Fruit fly (Drosophila melanogaster): ENCODE data around the gene CG18789.

Gene CG18789

DNA sequence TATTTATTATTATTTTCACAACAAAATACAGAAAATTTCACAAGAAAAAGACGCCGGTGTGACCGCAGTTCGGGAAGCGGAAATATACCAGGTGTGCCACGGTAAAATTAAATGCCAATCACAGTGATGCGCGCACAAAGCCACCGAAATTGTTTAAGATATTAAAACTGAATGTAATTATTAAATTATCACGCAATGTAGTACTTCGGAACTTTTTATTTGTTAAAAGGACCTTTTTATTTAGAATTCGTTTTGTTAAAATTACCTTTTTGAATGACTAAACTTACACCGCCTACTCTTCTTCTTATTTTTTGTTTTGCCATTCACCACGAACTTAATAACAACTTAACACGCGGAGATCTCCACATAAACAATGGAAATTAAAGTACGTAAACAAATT, 7.3 kb downstream of the CG18789 start, which contains the start of the genes CG6686 and CG34163 (continued):
- TF ChIP-seq Lhr (GFP tag; optimal IDR thresholded peaks at IDR 0.05) (peak; percentile 64), Pdp1 (GFP tag; optimal IDR thresholded peaks at IDR 0.05) (peak in 1 of 2 experiments; percentile 66), CG12104 (GFP tag; optimal IDR thresholded peaks at IDR 0.05) (no peak), pum (GFP tag; optimal IDR thresholded peaks at IDR 0.05) (peak; percentile 37)

DNA sequence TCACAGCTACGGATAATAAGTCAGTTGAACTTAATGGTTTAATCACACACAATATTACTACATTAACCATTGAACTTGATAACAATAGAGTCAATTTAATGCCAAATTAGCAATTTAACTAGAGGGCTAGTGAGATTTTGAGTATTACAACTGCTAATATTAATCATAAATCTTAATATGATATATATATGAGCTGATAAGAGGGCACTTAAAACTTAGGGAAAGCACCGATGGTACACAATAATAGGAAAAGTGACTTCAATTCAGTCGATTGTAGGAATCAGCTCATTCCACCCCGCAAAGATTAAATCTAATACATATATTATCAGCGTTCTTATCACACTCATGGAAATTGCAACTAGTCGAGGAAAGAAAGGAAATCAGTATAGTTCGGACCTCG, 14.0 kb downstream of the CG18789 start, which contains the start of gene CG16965:
TSS of gene CG16965 (plus strand) at position 382 of the 400 bp plus-strand sequence.
- TF ChIP-seq exex (tag; optimal IDR thresholded peaks at IDR 0.05) (peak; percentile 59), CG3065 (GFP tag; optimal IDR thresholded peaks at IDR 0.05) (no peak)

DNA sequence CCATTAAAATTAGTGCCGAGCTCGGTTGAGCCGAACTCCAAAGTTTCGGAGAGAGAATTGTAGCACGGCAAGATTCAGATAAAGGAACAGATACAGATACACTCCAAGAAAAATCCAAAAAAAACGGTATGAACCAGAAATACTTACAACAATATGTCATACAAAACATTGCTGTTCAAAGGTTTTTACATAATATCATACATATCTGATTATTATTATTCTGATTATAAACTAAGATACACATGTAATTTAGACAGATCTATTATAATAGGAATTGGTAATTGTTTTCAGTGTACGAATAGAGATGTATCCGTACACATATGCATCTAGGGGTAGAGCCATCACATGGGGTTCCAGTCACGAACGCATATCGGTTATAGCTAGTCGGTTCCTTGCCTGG, 15.2 kb downstream of the CG18789 start:
- TF ChIP-seq stwl (tag; optimal IDR thresholded peaks at IDR 0.05) (no peak), CG18619 (GFP tag; optimal IDR thresholded peaks at IDR 0.05) (no peak), CG3281 (GFP tag; optimal IDR thresholded peaks at IDR 0.05) (no peak), ind (GFP tag; optimal IDR thresholded peaks at IDR 0.05) (no peak), Side (GFP tag; optimal IDR thresholded peaks at IDR 0.05) (no peak), zfh1 (GFP tag; IDR thresholded peaks at IDR 0.05) (no peak), pum (GFP tag; optimal IDR thresholded peaks at IDR 0.05) (no peak), CG34422 (GFP tag; IDR thresholded peaks at IDR 0.05) (no peak), CG12155 (GFP tag; optimal IDR thresholded peaks at IDR 0.05) (no peak), trem (tag; optimal IDR thresholded peaks at IDR 0.05) (no peak), jing (GFP tag; optimal IDR thresholded peaks at IDR 0.05) (no peak), salm (tag; optimal IDR thresholded peaks at IDR 0.05) (no peak), CG11695 (GFP tag; IDR thresholded peaks at IDR 0.05) (no peak), kay (GFP tag; optimal IDR thresholded peaks at IDR 0.05) (no peak), dysf (GFP tag; IDR thresholded peaks at IDR 0.05) (no peak), Oli (tag; optimal IDR thresholded peaks at IDR 0.05) (peak; percentile 10), CrebB (tag; optimal IDR thresholded peaks at IDR 0.05) (no peak), Doc2 (GFP tag; IDR thresholded peaks at IDR 0.05) (no peak), Hr78 (GFP tag; optimal IDR thresholded peaks at IDR 0.05) (no peak), CG14710 (tag; optimal IDR thresholded peaks at IDR 0.05) (peak; percentile 7), Fer2 (tag; optimal IDR thresholded peaks at IDR 0.05) (no peak), Mad (GFP tag; optimal IDR thresholded peaks at IDR 0.05) (no peak), mld (GFP tag; IDR thresholded peaks at IDR 0.05; ENCODE audit: partially characterized antibody) (no peak), Blimp-1 (GFP tag; optimal IDR thresholded peaks at IDR 0.05) (no peak), CG10267 (tag; optimal IDR thresholded peaks at IDR 0.05) (no peak), Sry-β (GFP tag; optimal IDR thresholded peaks at IDR 0.05) (no peak), nom (GFP tag; optimal IDR thresholded peaks at IDR 0.05) (no peak), CG7839 (tag; optimal IDR thresholded peaks at IDR 0.05) (peak; percentile 11), ERR (GFP tag; optimal IDR thresholded peaks at IDR 0.05) (no peak), ab (GFP tag; optimal IDR thresholded peaks at IDR 0.05) (no peak), CG1603 (tag; optimal IDR thresholded peaks at IDR 0.05) (peak; percentile 29), CG2678 (tag; optimal IDR thresholded peaks at IDR 0.05) (no peak), CG11504 (tag; optimal IDR thresholded peaks at IDR 0.05) (no peak), MTF-1 (GFP tag; optimal IDR thresholded peaks at IDR 0.05; ENCODE audit: borderline replicate concordance) (no peak), CG3995 (GFP tag; optimal IDR thresholded peaks at IDR 0.05) (no peak), Bdp1 (GFP tag; optimal IDR thresholded peaks at IDR 0.05) (no peak), unpg (GFP tag; optimal IDR thresholded peaks at IDR 0.05) (peak; percentile 46), jumu (GFP tag; optimal IDR thresholded peaks at IDR 0.05) (no peak), D (optimal IDR thresholded peaks at IDR 0.05) (no peak), D (GFP tag; optimal IDR thresholded peaks at IDR 0.05) (no peak), Nf-YB (GFP tag; optimal IDR thresholded peaks at IDR 0.05) (no peak), CG2120 (GFP tag; optimal IDR thresholded peaks at IDR 0.05) (no peak)
